Worm (Caenorhabditis elegans) whole organism, L1 larva: Measurements from ENCODE around the gene W02D7.11.
A peak's percentile ranks its signal among the peaks of the same experiment; 100 is the strongest.

Experiments used
- C04F5.9 ChIP-seq: sonication (generic microtip); optimal IDR thresholded peaks from 2 replicates; lab custom pipeline; 2016; ENCODE audit warnings: missing genetic modification characterization, missing compliant biosample characterization
- C16A3.4 ChIP-seq: fragments of 150-350 bp; optimal IDR thresholded peaks from 2 replicates; lab custom pipeline; 2014; ENCODE audit warnings: missing biosample characterization, missing genetic modification characterization
- F16B12.6 ChIP-seq: fragments of 150-350 bp; optimal IDR thresholded peaks from 2 replicates; lab custom pipeline; 2014; ENCODE audit warnings: missing biosample characterization, missing genetic modification characterization
- Y116A8C.19 ChIP-seq: sonication (generic microtip); optimal IDR thresholded peaks from 2 replicates; lab custom pipeline; 2016; ENCODE audit warnings: missing compliant biosample characterization, missing genetic modification characterization, borderline replicate concordance
- aha-1 ChIP-seq: fragments of 150-350 bp; optimal IDR thresholded peaks from 2 replicates; lab custom pipeline; 2014; ENCODE audit warnings: missing biosample characterization, missing genetic modification characterization
- alr-1 ChIP-seq: fragments of 200-800 bp; sonication (Bioruptor generic); optimal IDR thresholded peaks from 2 replicates; lab custom pipeline; 2018; ENCODE audit warnings: borderline replicate concordance, mild to moderate bottlenecking, missing genetic modification characterization, missing compliant biosample characterization
- aly-2 ChIP-seq: fragments of 150-350 bp; optimal IDR thresholded peaks from 2 replicates; lab custom pipeline; 2014; ENCODE audit warnings: missing biosample characterization, missing genetic modification characterization
- blmp-1 ChIP-seq: fragments of 150-350 bp; optimal IDR thresholded peaks from 2 replicates; lab custom pipeline; 2014; ENCODE audit warnings: missing biosample characterization, missing genetic modification characterization
- ceh-63 ChIP-seq: fragments of 200-800 bp; sonication (Bioruptor generic); optimal IDR thresholded peaks from 2 replicates; lab custom pipeline; 2018; ENCODE audit warnings: mild to moderate bottlenecking, missing genetic modification characterization, missing compliant biosample characterization
- ceh-8 ChIP-seq: fragments of 200-800 bp; sonication (Bioruptor generic); optimal IDR thresholded peaks from 2 replicates; lab custom pipeline; 2018; ENCODE audit warnings: mild to moderate bottlenecking, missing genetic modification characterization, moderate library complexity, missing compliant biosample characterization
- ceh-82 ChIP-seq, 3 experiments: fragments of 150-350 bp in 1 of 3; sonication (generic microtip) in 2 of 3; optimal IDR thresholded peaks; 2 replicates each; lab custom pipeline; 2014 to 2017; ENCODE audit warnings: missing biosample characterization in 3 of 3, missing genetic modification characterization in 3 of 3
- ceh-90 ChIP-seq: sonication (generic microtip); optimal IDR thresholded peaks from 2 replicates; lab custom pipeline; 2016; ENCODE audit warnings: missing genetic modification characterization, missing compliant biosample characterization
- dpl-1 ChIP-seq, 3 experiments: fragments of 150-350 bp in 2 of 3; sonication (generic microtip) in 1 of 3; optimal IDR thresholded peaks; 2 replicates each; lab custom pipeline; 2014 to 2017; ENCODE audit warnings: missing biosample characterization in 3 of 3, missing genetic modification characterization in 3 of 3, missing genetic modification reagents in 3 of 3
- egl-13 ChIP-seq: sonication (generic microtip); optimal IDR thresholded peaks from 2 replicates; lab custom pipeline; 2016; ENCODE audit warnings: missing genotype, missing genetic modification reagents, missing genetic modification characterization, missing compliant biosample characterization
- ets-5 ChIP-seq: fragments of 200-800 bp; sonication (Bioruptor generic); IDR thresholded peaks from 2 replicates; pipeline ENCODE4 v1.3.6; 2022; ENCODE audit warnings: missing genetic modification characterization, missing compliant biosample characterization
- fkh-4 ChIP-seq: sonication (generic microtip); optimal IDR thresholded peaks from 2 replicates; lab custom pipeline; 2016; ENCODE audit warnings: missing compliant biosample characterization, missing genetic modification characterization, borderline replicate concordance
- grh-1 ChIP-seq: fragments of 200-800 bp; sonication (Bioruptor generic); IDR thresholded peaks from 2 replicates; pipeline ENCODE4 v1.3.6; 2022; ENCODE audit warnings: missing genetic modification reagents, missing genetic modification characterization, missing compliant biosample characterization
- jun-1 ChIP-seq: fragments of 150-350 bp; optimal IDR thresholded peaks from 2 replicates; lab custom pipeline; 2014; ENCODE audit warnings: missing biosample characterization, missing genetic modification reagents, missing genetic modification characterization
- lin-14 ChIP-seq: fragments of 200-800 bp; sonication (Bioruptor generic); optimal IDR thresholded peaks from 2 replicates; lab custom pipeline; 2018; ENCODE audit warnings: mild to moderate bottlenecking, missing genetic modification characterization, moderate library complexity, missing compliant biosample characterization
- lin-15B ChIP-seq: fragments of 150-350 bp; sonication (generic microtip); optimal IDR thresholded peaks from 3 replicates; lab custom pipeline; 2014; ENCODE audit warnings: missing biosample characterization, missing genetic modification characterization
- lin-35 ChIP-seq, 2 experiments: fragments of 150-350 bp; optimal IDR thresholded peaks; 2 replicates each; lab custom pipeline; 2014; ENCODE audit warnings: missing biosample characterization in 2 of 2, missing genetic modification characterization in 2 of 2, missing genetic modification reagents in 2 of 2
- mab-9 ChIP-seq: fragments of 200-800 bp; sonication (Bioruptor generic); IDR thresholded peaks from 2 replicates; pipeline ENCODE4 v1.3.6; 2022; ENCODE audit warnings: missing genetic modification reagents, missing genetic modification characterization, missing compliant biosample characterization
- mdl-1 ChIP-seq, 2 experiments: fragments of 150-350 bp; optimal IDR thresholded peaks; 2 replicates each; lab custom pipeline; 2014 to 2017; ENCODE audit warnings: missing biosample characterization in 2 of 2, missing genetic modification characterization in 2 of 2, inconsistent platforms in 1 of 2
- mef-2 ChIP-seq: fragments of 150-350 bp; optimal IDR thresholded peaks from 2 replicates; lab custom pipeline; 2014; ENCODE audit warnings: missing biosample characterization, missing genetic modification characterization
- mep-1 ChIP-seq: fragments of 150-350 bp; optimal IDR thresholded peaks from 2 replicates; lab custom pipeline; 2014; ENCODE audit warnings: missing biosample characterization, missing genetic modification characterization
- nhr-237 ChIP-seq: fragments of 150-350 bp; optimal IDR thresholded peaks from 2 replicates; lab custom pipeline; 2014; ENCODE audit warnings: missing biosample characterization, missing genetic modification characterization
- nhr-28 ChIP-seq: fragments of 150-350 bp; optimal IDR thresholded peaks from 2 replicates; lab custom pipeline; 2014; ENCODE audit warnings: missing biosample characterization, missing genetic modification characterization
- nhr-76 ChIP-seq: sonication (generic microtip); optimal IDR thresholded peaks from 2 replicates; lab custom pipeline; 2017; ENCODE audit warnings: missing biosample characterization, missing genetic modification characterization
- nhr-77 ChIP-seq: fragments of 150-350 bp; optimal IDR thresholded peaks from 2 replicates; lab custom pipeline; 2014; ENCODE audit warnings: missing biosample characterization, missing genetic modification characterization
- pag-3 ChIP-seq: sonication (generic microtip); optimal IDR thresholded peaks from 2 replicates; lab custom pipeline; 2017; ENCODE audit warnings: missing genetic modification characterization, mild to moderate bottlenecking, missing compliant biosample characterization, antibody characterized with exemption, borderline replicate concordance; ENCODE audit not compliant: insufficient read depth
- pax-3 ChIP-seq: fragments of 200-800 bp; sonication (Bioruptor generic); optimal IDR thresholded peaks from 2 replicates; lab custom pipeline; 2018; ENCODE audit warnings: mild to moderate bottlenecking, missing genetic modification characterization, moderate library complexity, missing compliant biosample characterization
- snpc-4 ChIP-seq: fragments of 150-350 bp; optimal IDR thresholded peaks from 2 replicates; lab custom pipeline; 2014; ENCODE audit warnings: missing biosample characterization, missing genetic modification characterization
- snu-23 ChIP-seq: sonication (generic microtip); optimal IDR thresholded peaks from 2 replicates; lab custom pipeline; 2016; ENCODE audit warnings: missing genetic modification characterization, missing compliant biosample characterization
- sptf-1 ChIP-seq: fragments of 150-350 bp; optimal IDR thresholded peaks from 2 replicates; lab custom pipeline; 2014; ENCODE audit warnings: missing biosample characterization, missing genetic modification characterization
- sup-37 ChIP-seq: fragments of 200-800 bp; sonication (Bioruptor generic); optimal IDR thresholded peaks from 2 replicates; lab custom pipeline; 2018; ENCODE audit warnings: mild to moderate bottlenecking, missing genetic modification characterization, missing compliant biosample characterization
- swsn-7 ChIP-seq: sonication (generic microtip); optimal IDR thresholded peaks from 2 replicates; lab custom pipeline; 2016; ENCODE audit warnings: missing genetic modification characterization, missing compliant biosample characterization
- tbx-2 ChIP-seq: sonication (generic microtip); optimal IDR thresholded peaks from 2 replicates; lab custom pipeline; 2016; ENCODE audit warnings: missing genetic modification characterization, missing compliant biosample characterization
- unc-30 ChIP-seq: sonication (generic microtip); optimal IDR thresholded peaks from 2 replicates; lab custom pipeline; 2017; ENCODE audit warnings: missing biosample characterization, missing genetic modification characterization
- unc-86 ChIP-seq: sonication (generic microtip); optimal IDR thresholded peaks from 2 replicates; lab custom pipeline; 2016; ENCODE audit warnings: missing genetic modification characterization, missing compliant biosample characterization
- unc-98 ChIP-seq: fragments of 200-800 bp; sonication (Bioruptor generic); IDR thresholded peaks from 2 replicates; pipeline ENCODE4 v1.3.6; 2022; ENCODE audit warnings: missing genetic modification characterization, missing compliant biosample characterization
- vab-15 ChIP-seq: sonication (generic microtip); optimal IDR thresholded peaks from 2 replicates; lab custom pipeline; 2017; ENCODE audit warnings: missing genotype, mild to moderate bottlenecking, missing genetic modification characterization, missing compliant biosample characterization

Gene W02D7.11

ce11 chrV:8348959-8349389, 44.7 kb upstream of the W02D7.11 start (continued):
- no peak for TF ChIP-seq sptf-1 (tag; lab: Kevin White, UChicago)
- peak; percentile 73 for TF ChIP-seq sup-37
- TF ChIP-seq nhr-76 (tag; lab: Kevin White, UChicago), result no peak
- no peak for TF ChIP-seq mef-2
- TF ChIP-seq pag-3 (tag; lab: Kevin White, UChicago), result no peak
- peak; percentile 81 for TF ChIP-seq mep-1 (tag; lab: Kevin White, UChicago)
- TF ChIP-seq ceh-63 (GFP tag; lab: Kevin White, UChicago), result no peak
- TF ChIP-seq F16B12.6, result peak; percentile 37
- TF ChIP-seq lin-15B (tag; lab: Kevin White, UChicago), result peak; percentile 46
- peak; percentile 95 for TF ChIP-seq snu-23 (GFP tag; lab: Kevin White, UChicago)
- peak; percentile 68 for TF ChIP-seq unc-86 (tag; lab: Kevin White, UChicago)
- TF ChIP-seq nhr-28 (tag; lab: Kevin White, UChicago), result no peak
- TF ChIP-seq ceh-90 (tag; lab: Kevin White, UChicago), result no peak
- no peak for TF ChIP-seq vab-15 (tag; lab: Kevin White, UChicago)
- no peak for TF ChIP-seq ets-5
- TF ChIP-seq unc-98 (GFP tag; lab: Robert Waterston, UW), result no peak
- peak; percentile 85 to 86 (median 85) for TF ChIP-seq ceh-82 (tag; optimal IDR thresholded peaks at IDR 0.05; lab: Kevin White, UChicago)
- TF ChIP-seq snpc-4 (tag; lab: Kevin White, UChicago), result peak; percentile 99
- TF ChIP-seq pax-3 (tag; lab: Kevin White, UChicago), result peak; percentile 74
- TF ChIP-seq unc-30 (tag; lab: Kevin White, UChicago), result no peak
- peak; percentile 45 for TF ChIP-seq C04F5.9 (tag; lab: Kevin White, UChicago)
- peak; percentile 84 for TF ChIP-seq grh-1 (GFP tag; lab: Robert Waterston, UW)
- peak; percentile 49 for TF ChIP-seq aly-2
- TF ChIP-seq egl-13 (tag; lab: Kevin White, UChicago), result peak; percentile 56
- TF ChIP-seq alr-1 (tag; lab: Kevin White, UChicago), result no peak
- TF ChIP-seq C16A3.4 (tag; lab: Kevin White, UChicago), result peak; percentile 39
- TF ChIP-seq tbx-2 (tag; lab: Kevin White, UChicago), result peak; percentile 85
- peak; percentile 92 for TF ChIP-seq lin-14 (GFP tag; lab: Kevin White, UChicago)
- TF ChIP-seq nhr-77 (tag; lab: Kevin White, UChicago), result peak; percentile 72
- no peak for TF ChIP-seq fkh-4 (tag; lab: Kevin White, UChicago)
- no peak for TF ChIP-seq aha-1
- TF ChIP-seq mdl-1 (tag; optimal IDR thresholded peaks at IDR 0.05; lab: Kevin White, UChicago), result peak in 1 of 2 experiments; percentile 59

- TF ChIP-seq nhr-76 (tag; lab: Kevin White, UChicago), result no peak
- no peak for TF ChIP-seq dpl-1 (GFP tag; optimal IDR thresholded peaks at IDR 0.05; lab: Kevin White, UChicago)
- no peak for TF ChIP-seq tbx-2 (tag; lab: Kevin White, UChicago)
- TF ChIP-seq lin-35 (GFP tag; optimal IDR thresholded peaks at IDR 0.05; lab: Kevin White, UChicago), result no peak
- TF ChIP-seq unc-86 (tag; lab: Kevin White, UChicago), result no peak
- no peak for TF ChIP-seq C16A3.4 (tag; lab: Kevin White, UChicago)
- no peak for TF ChIP-seq swsn-7 (tag; lab: Kevin White, UChicago)
- TF ChIP-seq blmp-1 (tag; lab: Kevin White, UChicago), result no peak
- TF ChIP-seq nhr-237 (tag; lab: Kevin White, UChicago), result no peak
- TF ChIP-seq egl-13 (tag; lab: Kevin White, UChicago), result no peak
- no peak for TF ChIP-seq Y116A8C.19 (tag; lab: Kevin White, UChicago)
- no peak for TF ChIP-seq ets-5
- TF ChIP-seq unc-98 (GFP tag; lab: Robert Waterston, UW), result no peak
- no peak for TF ChIP-seq fkh-4 (tag; lab: Kevin White, UChicago)
- TF ChIP-seq mab-9, result no peak
- no peak for TF ChIP-seq jun-1
- no peak for TF ChIP-seq ceh-8 (GFP tag; lab: Kevin White, UChicago)
These were observed 41.1 kb upstream of the W02D7.11 start, which contains the start of gene C08D8.1 for ce11 chrV:8345436-8345835. Gene C08D8.1, plus strand, starts transcription at chrV:8345759.
